Fruit fly (Drosophila melanogaster) whole organism, embryonic: Measurements from ENCODE around the gene TTLL15.

Experiments
- BEAF-32 ChIP-seq: fragments of 200-800 bp; sonication (Bioruptor generic); optimal IDR thresholded peaks from 3 replicates; lab custom pipeline; 2017; ENCODE audit warnings: missing biosample characterization, missing genetic modification characterization, mild to moderate bottlenecking, moderate library complexity, missing genetic modification reagents
- C15 ChIP-seq: fragments of 200-800 bp; sonication (Bioruptor generic); IDR thresholded peaks from 3 replicates; pipeline ENCODE4 v1.3.6; 2022; ENCODE audit warnings: missing biosample characterization, missing genetic modification characterization
- CG11695 ChIP-seq: fragments of 200-800 bp; sonication (Bioruptor generic); IDR thresholded peaks from 3 replicates; pipeline ENCODE4 v1.3.6; 2022; ENCODE audit warnings: missing biosample characterization, missing genetic modification characterization
- CG12744 ChIP-seq: fragments of 200-800 bp; sonication (Bioruptor generic); optimal IDR thresholded peaks from 2 replicates; lab custom pipeline; 2016; ENCODE audit warnings: missing biosample characterization, missing genetic modification characterization
- CG12769 ChIP-seq: fragments of 200-800 bp; sonication (Bioruptor generic); optimal IDR thresholded peaks from 2 replicates; lab custom pipeline; 2019; ENCODE audit warnings: missing biosample characterization, mild to moderate bottlenecking, missing genetic modification characterization, moderate library complexity
- CG18599 ChIP-seq: fragments of 200-800 bp; sonication (Bioruptor generic); optimal IDR thresholded peaks from 3 replicates; lab custom pipeline; 2017; ENCODE audit warnings: missing biosample characterization, missing genetic modification characterization, mild to moderate bottlenecking, moderate library complexity, missing genetic modification reagents
- CG2199 ChIP-seq: fragments of 200-800 bp; sonication (Bioruptor generic); IDR thresholded peaks from 3 replicates; pipeline ENCODE4 v1.3.6; 2022; ENCODE audit warnings: missing biosample characterization, missing genetic modification characterization
- CG2678 ChIP-seq: fragments of 200-800 bp; sonication (Bioruptor generic); optimal IDR thresholded peaks from 3 replicates; lab custom pipeline; 2019; ENCODE audit warnings: missing biosample characterization, mild to moderate bottlenecking, missing genetic modification characterization, moderate library complexity
- CG31365 ChIP-seq: fragments of 200-800 bp; sonication (Bioruptor generic); optimal IDR thresholded peaks from 2 replicates; lab custom pipeline; 2018; ENCODE audit warnings: missing biosample characterization, mild to moderate bottlenecking, missing genetic modification characterization
- CG34224 ChIP-seq: fragments of 200-800 bp; sonication (Bioruptor generic); IDR thresholded peaks from 3 replicates; pipeline ENCODE4 v1.3.6; 2022; ENCODE audit warnings: missing biosample characterization, missing genetic modification characterization; ENCODE audit not compliant: partially characterized antibody
- CG3838 ChIP-seq: fragments of 200-800 bp; sonication (Bioruptor generic); optimal IDR thresholded peaks from 3 replicates; lab custom pipeline; 2016; ENCODE audit warnings: missing biosample characterization, missing genetic modification characterization
- CG3847 ChIP-seq: fragments of 200-800 bp; sonication (Bioruptor generic); IDR thresholded peaks from 2 replicates; pipeline ENCODE4 v1.3.6; 2022; ENCODE audit warnings: missing biosample characterization, missing genetic modification characterization
- CG43689 ChIP-seq: fragments of 200-800 bp; sonication (Bioruptor generic); IDR thresholded peaks from 2 replicates; pipeline ENCODE4 v1.3.6; 2022; ENCODE audit warnings: missing biosample characterization, missing genetic modification characterization
- CG8290 ChIP-seq, 3 experiments: fragments of 200-800 bp; sonication (Bioruptor generic); optimal IDR thresholded peaks; 2 replicates each; lab custom pipeline; 2016 to 2019; ENCODE audit warnings: missing biosample characterization in 3 of 3, missing genetic modification characterization in 3 of 3, mild to moderate bottlenecking in 2 of 3, moderate library complexity in 1 of 3
- CG8388 ChIP-seq: fragments of 200-800 bp; sonication (Bioruptor generic); optimal IDR thresholded peaks from 2 replicates; lab custom pipeline; 2019; ENCODE audit warnings: missing biosample characterization, mild to moderate bottlenecking, missing genetic modification characterization, moderate library complexity
- CG8478 ChIP-seq: fragments of >200 bp; optimal IDR thresholded peaks from 2 replicates; lab custom pipeline; 2018
- CkIIα-i1 ChIP-seq: fragments of 200-800 bp; sonication (Bioruptor generic); IDR thresholded peaks from 2 replicates; pipeline ENCODE4 v1.3.6; 2022; ENCODE audit warnings: missing biosample characterization, missing genetic modification characterization
- CoRest ChIP-seq: fragments of 200-800 bp; sonication (Bioruptor generic); optimal IDR thresholded peaks from 3 replicates; lab custom pipeline; 2018; ENCODE audit warnings: missing biosample characterization, mild to moderate bottlenecking, missing genetic modification characterization, moderate library complexity
- Dfd ChIP-seq, 2 experiments: fragments of >200 bp; optimal IDR thresholded peaks; 2 replicates each; lab custom pipeline; 2017; ENCODE audit warnings: missing biosample characterization in 2 of 2, missing genetic modification characterization in 2 of 2
- Elba2 ChIP-seq: fragments of 200-800 bp; sonication (Bioruptor generic); optimal IDR thresholded peaks from 3 replicates; lab custom pipeline; 2016; ENCODE audit warnings: missing biosample characterization, missing genetic modification characterization
- Lhr ChIP-seq: fragments of 200-800 bp; sonication (Bioruptor generic); optimal IDR thresholded peaks from 3 replicates; lab custom pipeline; 2017; ENCODE audit warnings: mild to moderate bottlenecking, missing biosample characterization, missing genetic modification reagents, missing genetic modification characterization
- NK7.1 ChIP-seq: fragments of 200-800 bp; sonication (Bioruptor generic); optimal IDR thresholded peaks from 3 replicates; lab custom pipeline; 2016; ENCODE audit warnings: missing biosample characterization, missing genetic modification characterization
- Pdp1 ChIP-seq, 2 experiments: fragments of 200-800 bp; sonication (Bioruptor generic); optimal IDR thresholded peaks; 3 replicates each; lab custom pipeline; 2016; ENCODE audit warnings: missing biosample characterization in 2 of 2, missing genetic modification characterization in 2 of 2, mild to moderate bottlenecking in 1 of 2, moderate library complexity in 1 of 2
- Sox102F ChIP-seq: fragments of 200-800 bp; sonication (Bioruptor generic); optimal IDR thresholded peaks from 2 replicates; lab custom pipeline; 2018; ENCODE audit warnings: missing biosample characterization, mild to moderate bottlenecking, missing genetic modification characterization, moderate library complexity
- Taf1 ChIP-seq: fragments of 200-800 bp; sonication (Bioruptor generic); IDR thresholded peaks from 2 replicates; pipeline ENCODE4 v1.3.6; 2022; ENCODE audit warnings: missing biosample characterization, missing genetic modification characterization
- Trl ChIP-seq, 3 experiments: fragments of >200 bp in 2 of 3; fragments of 200-800 bp in 1 of 3; sonication (Bioruptor generic) in 1 of 3; optimal IDR thresholded peaks; 2 replicates in 1 of 3; 3 replicates in 2 of 3; lab custom pipeline; 2016 to 2017; ENCODE audit warnings: missing biosample characterization in 1 of 3, missing genetic modification characterization in 1 of 3
- bcd ChIP-seq: fragments of 200-800 bp; sonication (Bioruptor generic); optimal IDR thresholded peaks from 2 replicates; lab custom pipeline; 2017; ENCODE audit warnings: missing biosample characterization, mild to moderate bottlenecking, missing genetic modification characterization
- bigmax ChIP-seq: fragments of 200-800 bp; sonication (Bioruptor generic); optimal IDR thresholded peaks from 2 replicates; lab custom pipeline; 2018; ENCODE audit warnings: missing biosample characterization, mild to moderate bottlenecking, missing genetic modification characterization
- bowl ChIP-seq: fragments of 200-800 bp; sonication (Bioruptor generic); IDR thresholded peaks from 2 replicates; pipeline ENCODE4 v1.3.6; 2022; ENCODE audit warnings: missing biosample characterization, missing genetic modification characterization
- caup ChIP-seq: fragments of 200-800 bp; sonication (Bioruptor generic); optimal IDR thresholded peaks from 3 replicates; lab custom pipeline; 2017; ENCODE audit warnings: missing biosample characterization, mild to moderate bottlenecking, missing genetic modification characterization, moderate library complexity; ENCODE audit not compliant: severe bottlenecking
- chif ChIP-seq, 2 experiments: fragments of 200-800 bp; sonication (Bioruptor generic); optimal IDR thresholded peaks; 3 replicates each; lab custom pipeline; 2016; ENCODE audit warnings: missing biosample characterization in 2 of 2, missing genetic modification characterization in 2 of 2
- croc ChIP-seq: fragments of 200-800 bp; sonication (Bioruptor generic); conservative IDR thresholded peaks from 3 replicates; pipeline ENCODE4 v1.3.6; 2022; ENCODE audit warnings: missing biosample characterization, missing genetic modification characterization
- crol ChIP-seq: fragments of 200-800 bp; sonication (Bioruptor generic); IDR thresholded peaks from 2 replicates; pipeline ENCODE4 v1.3.6; 2022; ENCODE audit warnings: missing biosample characterization, missing genetic modification characterization
- exex ChIP-seq: fragments of 200-800 bp; sonication (Bioruptor generic); optimal IDR thresholded peaks from 4 replicates; lab custom pipeline; 2018; ENCODE audit warnings: missing biosample characterization, mild to moderate bottlenecking, missing genetic modification characterization, moderate library complexity
- insv ChIP-seq, 2 experiments: fragments of 200-800 bp; sonication (Bioruptor generic); optimal IDR thresholded peaks; 3 replicates each; lab custom pipeline; 2016 to 2018; ENCODE audit warnings: missing biosample characterization in 2 of 2, missing genetic modification characterization in 2 of 2
- phol ChIP-seq: fragments of 200-800 bp; sonication (Bioruptor generic); optimal IDR thresholded peaks from 3 replicates; lab custom pipeline; 2018; ENCODE audit warnings: missing biosample characterization, mild to moderate bottlenecking, missing genetic modification characterization, moderate library complexity
- pzg ChIP-seq: fragments of 200-800 bp; sonication (Bioruptor generic); optimal IDR thresholded peaks from 3 replicates; lab custom pipeline; 2018; ENCODE audit warnings: missing biosample characterization, mild to moderate bottlenecking, missing genetic modification characterization, moderate library complexity
- sens ChIP-seq: fragments of 200-800 bp; sonication (Bioruptor generic); peaks from one replicate; lab custom pipeline; 2016; ENCODE audit warnings: missing biosample characterization, missing genetic modification characterization
- seq ChIP-seq: fragments of 200-800 bp; sonication (Bioruptor generic); IDR thresholded peaks from 2 replicates; pipeline ENCODE4 v1.3.6; 2022; ENCODE audit warnings: missing biosample characterization, missing genetic modification characterization
- tap ChIP-seq: fragments of 200-800 bp; optimal IDR thresholded peaks from 3 replicates; lab custom pipeline; 2019; ENCODE audit warnings: missing biosample characterization, mild to moderate bottlenecking, missing genetic modification characterization, moderate library complexity
- vvl ChIP-seq: fragments of 200-800 bp; sonication (Bioruptor generic); IDR thresholded peaks from 2 replicates; pipeline ENCODE4 v1.3.6; 2022; ENCODE audit warnings: missing biosample characterization, missing genetic modification characterization

TTLL15 gene

DNA sequence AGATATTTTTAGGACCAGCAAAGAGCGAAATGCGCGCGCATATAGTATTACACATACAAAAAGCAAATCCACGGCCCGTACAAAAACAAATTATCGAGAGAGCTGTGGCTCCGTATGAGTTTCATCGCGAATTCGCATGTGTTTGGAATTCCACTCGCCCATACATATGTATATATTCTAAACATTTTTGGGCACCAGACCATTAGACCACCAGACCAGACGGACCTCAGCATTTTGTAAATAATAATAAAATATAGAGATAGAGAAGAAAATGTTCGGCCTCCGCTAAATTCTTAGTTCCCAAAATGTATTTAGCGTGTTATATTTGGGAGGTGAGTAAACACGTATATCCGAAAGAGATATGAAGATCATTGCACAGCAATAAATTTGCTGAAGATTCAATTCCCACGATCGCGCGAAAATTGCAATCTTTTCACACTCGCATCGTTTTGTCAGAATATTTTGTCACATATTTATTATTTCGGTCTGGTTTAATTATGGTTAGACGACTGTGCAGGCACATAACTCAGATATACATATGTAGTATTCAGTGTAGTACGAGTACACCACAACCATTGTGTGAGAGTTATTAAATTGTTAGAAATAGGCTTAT is 38.9 kb upstream of the TTLL15 start (continued):
- TF ChIP-seq crol (GFP tag; lab: Robert Waterston, UW) = no peak
- peak; percentile 67 for TF ChIP-seq sens (GFP tag; lab: Kevin White, UChicago)
- no peak for TF ChIP-seq caup (GFP tag; lab: Kevin White, UChicago)

DNA sequence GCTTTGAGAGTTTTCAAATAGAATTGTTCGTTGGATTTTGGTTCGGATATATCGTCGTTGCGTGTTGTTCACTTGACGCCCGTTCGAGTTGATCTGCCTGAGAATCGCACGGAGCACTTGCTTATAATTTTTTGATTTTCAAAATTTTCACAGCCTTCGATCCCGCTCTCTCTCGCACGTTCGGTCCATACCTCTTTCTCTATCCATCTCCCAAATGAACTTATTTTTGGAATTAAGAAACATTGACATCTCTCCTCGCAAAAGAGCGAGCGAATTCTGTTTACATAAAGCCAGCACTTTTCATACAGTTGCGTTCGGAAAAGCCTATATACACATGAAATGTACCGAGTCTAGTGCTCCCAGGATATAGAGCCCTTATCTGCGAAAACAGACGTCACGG is 37.8 kb upstream of the TTLL15 start, which contains the start of the genes CG45076, CG45078 and fau:
CG45076 (minus strand) TSS at position 101 of the 400 bp plus-strand sequence.
CG45078 (minus strand) TSS at position 101 of the 400 bp plus-strand sequence.
fau (minus strand) TSS at position 101 of the 400 bp plus-strand sequence.
- no peak for TF ChIP-seq exex (tag; lab: Kevin White, UChicago)
- TF ChIP-seq NK7.1 (GFP tag; lab: Kevin White, UChicago) = no peak
- TF ChIP-seq Lhr = no peak
- no peak for TF ChIP-seq CG3838 (GFP tag; lab: Kevin White, UChicago)
- TF ChIP-seq CG2678 (tag; lab: Kevin White, UChicago) = no peak
- TF ChIP-seq CG11695 (GFP tag; lab: Robert Waterston, UW) = 0 out of 3 replicates have a peak, but pooled peaks have one; percentile 7
- no peak for TF ChIP-seq CG8388
- no peak for TF ChIP-seq bcd (GFP tag; lab: Kevin White, UChicago)
- TF ChIP-seq Dfd (GFP tag; optimal IDR thresholded peaks at IDR 0.05; lab: Kevin White, UChicago) = no peak
- TF ChIP-seq pzg (GFP tag; lab: Kevin White, UChicago) = no peak
- 0 out of 3 replicates have a peak, but pooled peaks have one; percentile 27 for TF ChIP-seq CG34224 (GFP tag; lab: Robert Waterston, UW)
- TF ChIP-seq CG43689 = no peak
- no peak for TF ChIP-seq CG18599 (GFP tag; lab: Kevin White, UChicago)
- no peak for TF ChIP-seq Taf1 (GFP tag; lab: Robert Waterston, UW)
- peak in 1 of 2 experiments; percentile 42 for TF ChIP-seq Trl (optimal IDR thresholded peaks at IDR 0.05; lab: Kevin White, UChicago)
- TF ChIP-seq Trl (GFP tag; optimal IDR thresholded peaks at IDR 0.05; lab: Kevin White, UChicago) = no peak
- TF ChIP-seq BEAF-32 = no peak
- TF ChIP-seq seq (GFP tag; lab: Robert Waterston, UW) = no peak
- TF ChIP-seq croc (GFP tag; lab: Robert Waterston, UW) = no peak
- TF ChIP-seq CkIIα-i1 (GFP tag; lab: Robert Waterston, UW) = no peak
- TF ChIP-seq vvl (GFP tag; lab: Robert Waterston, UW) = no peak
- no peak for TF ChIP-seq CG8478 (lab: Kevin White, UChicago)
- no peak for TF ChIP-seq CoRest (tag; lab: Kevin White, UChicago)
- no peak for TF ChIP-seq CG8290 (GFP tag; optimal IDR thresholded peaks at IDR 0.05; lab: Kevin White, UChicago)
- TF ChIP-seq CG8290 (tag; optimal IDR thresholded peaks at IDR 0.05; lab: Kevin White, UChicago) = no peak
- TF ChIP-seq bigmax (GFP tag; lab: Kevin White, UChicago) = no peak
- TF ChIP-seq Elba2 (GFP tag; lab: Kevin White, UChicago) = no peak
- no peak for TF ChIP-seq CG31365
- 0 out of 3 replicates have a peak, but pooled peaks have one; percentile 11 for TF ChIP-seq CG2199
- no peak for TF ChIP-seq bowl (GFP tag; lab: Robert Waterston, UW)
- peak; percentile 33 for TF ChIP-seq CG12769 (tag; lab: Kevin White, UChicago)
- TF ChIP-seq CG3847 (GFP tag; lab: Robert Waterston, UW) = no peak
- TF ChIP-seq Pdp1 (GFP tag; optimal IDR thresholded peaks at IDR 0.05; lab: Kevin White, UChicago) = peak in 1 of 2 experiments; percentile 47
- no peak for TF ChIP-seq chif (GFP tag; optimal IDR thresholded peaks at IDR 0.05; lab: Kevin White, UChicago)
- TF ChIP-seq tap = no peak
- TF ChIP-seq insv (GFP tag; optimal IDR thresholded peaks at IDR 0.05; lab: Kevin White, UChicago) = no peak
- 0 out of 3 replicates have a peak, but pooled peaks have one; percentile 52 for TF ChIP-seq C15 (GFP tag; lab: Robert Waterston, UW)
- no peak for TF ChIP-seq Sox102F (GFP tag; lab: Kevin White, UChicago)
- TF ChIP-seq phol = no peak
- TF ChIP-seq CG12744 (GFP tag; lab: Kevin White, UChicago) = no peak
- TF ChIP-seq, all 482 proteins: peak for 7
